Worm (Caenorhabditis elegans): ENCODE measurements around the gene R03G8.1.

- TF ChIP-seq daf-8 (GFP tag; IDR thresholded peaks at IDR 0.05) (no peak), unc-39 (tag; optimal IDR thresholded peaks at IDR 0.05) (no peak), daf-12 (tag; optimal IDR thresholded peaks at IDR 0.05) (no peak)
These were observed 6.8 kb downstream of the R03G8.1 start for ce11 chrX:13091199-13091598.

Data from whole organism, L4 larva.